Worm (Caenorhabditis elegans): Measurements from ENCODE around the gene hst-6.

Gene hst-6

DNA sequence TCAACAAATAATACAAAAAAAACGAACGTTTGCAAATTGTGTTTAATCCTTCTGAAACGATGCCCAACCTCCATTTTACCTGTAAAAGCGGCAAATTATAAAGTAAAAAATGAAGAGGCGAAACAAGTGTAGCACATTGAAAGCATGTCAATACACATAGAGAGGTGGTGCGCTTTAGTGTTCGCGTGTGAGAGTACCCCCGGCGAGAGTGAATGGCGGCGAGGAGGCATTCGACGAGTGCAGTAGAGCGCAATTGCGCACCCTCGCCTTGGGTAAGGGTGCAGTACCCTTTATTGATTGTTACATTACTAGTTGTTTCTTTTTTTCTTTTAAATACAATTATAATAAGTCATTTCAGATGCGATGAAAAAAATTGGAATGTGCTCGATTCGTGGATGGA is at the start of gene hst-6:
Gene hst-6 (plus strand): TSS at position 353 of the 400 bp plus-strand sequence.
- TF ChIP-seq lin-39 (tag; optimal IDR thresholded peaks at IDR 0.05) (no peak), tra-1 (GFP tag; IDR thresholded peaks at IDR 0.05) (0 out of 2 replicates have a peak, but pooled peaks have one; percentile 42), zip-2 (tag; optimal IDR thresholded peaks at IDR 0.05) (peak; percentile 21), nhr-6 (tag; optimal IDR thresholded peaks at IDR 0.05) (peak; percentile 30), F49E8.2 (tag; optimal IDR thresholded peaks at IDR 0.05; ENCODE audit: borderline replicate concordance) (no peak), madf-5 (GFP tag; IDR thresholded peaks at IDR 0.05) (0 out of 4 replicates have a peak, but pooled peaks of 1 of the 2 experiments have one; percentile 45), nhr-11 (tag; optimal IDR thresholded peaks at IDR 0.05) (no peak), lir-3 (tag; optimal IDR thresholded peaks at IDR 0.05) (no peak), mep-1 (tag; optimal IDR thresholded peaks at IDR 0.05) (peak; percentile 86), ztf-11 (tag; optimal IDR thresholded peaks at IDR 0.05) (no peak), lin-15B (tag; optimal IDR thresholded peaks at IDR 0.05) (no peak), ceh-82 (tag; optimal IDR thresholded peaks at IDR 0.05) (no peak), lin-29 (GFP tag; IDR thresholded peaks at IDR 0.05) (no peak), cey-2 (tag; optimal IDR thresholded peaks at IDR 0.05; ENCODE audit: borderline replicate concordance, insufficient read depth) (no peak), nhr-111 (GFP tag; optimal IDR thresholded peaks at IDR 0.05) (no peak), dpl-1 (GFP tag; optimal IDR thresholded peaks at IDR 0.05) (peak; percentile 43), hif-1 (tag; optimal IDR thresholded peaks at IDR 0.05) (peak in 1 of 2 experiments; percentile 50), unc-62 (GFP tag; optimal IDR thresholded peaks at IDR 0.05 in 1 of 2) (peak in 1 of 2 experiments; percentile 98), unc-62 (tag; optimal IDR thresholded peaks at IDR 0.05) (no peak), snpc-4 (tag; optimal IDR thresholded peaks at IDR 0.05) (no peak), attf-4 (tag; optimal IDR thresholded peaks at IDR 0.05) (no peak), ceh-32 (tag; optimal IDR thresholded peaks at IDR 0.05; ENCODE audit: poor library complexity) (no peak), nhr-237 (tag; optimal IDR thresholded peaks at IDR 0.05) (no peak), hlh-30 (tag; optimal IDR thresholded peaks at IDR 0.05; ENCODE audit: insufficient read depth) (peak; percentile 53), mes-2 (tag; optimal IDR thresholded peaks at IDR 0.05; ENCODE audit: poor library complexity, severe bottlenecking) (peak; percentile 82), ceh-44 (GFP tag; IDR thresholded peaks at IDR 0.05) (no peak), ces-1 (GFP tag; optimal IDR thresholded peaks at IDR 0.05) (no peak), aha-1 (tag) (peak; percentile 91), zfp-2 (tag; optimal IDR thresholded peaks at IDR 0.05) (no peak), set-16 (GFP tag; IDR thresholded peaks at IDR 0.05) (no peak), tag-97 (GFP tag; IDR thresholded peaks at IDR 0.05) (no peak), D1046.2 (GFP tag; IDR thresholded peaks at IDR 0.05) (no peak), Y75B8A.6 (GFP tag; IDR thresholded peaks at IDR 0.05) (no peak), nhr-41 (GFP tag; IDR thresholded peaks at IDR 0.05) (no peak), nhr-102 (tag; optimal IDR thresholded peaks at IDR 0.05) (peak; percentile 47), F26F4.8 (GFP tag; conservative IDR thresholded peaks at IDR 0.05) (no peak), nhr-48 (tag; optimal IDR thresholded peaks at IDR 0.05) (no peak), nhr-77 (tag; optimal IDR thresholded peaks at IDR 0.05) (peak; percentile 10), hmg-1.1 (GFP tag; IDR thresholded peaks at IDR 0.05) (peak; percentile 78), T20F7.1 (GFP tag; optimal IDR thresholded peaks at IDR 0.05) (peak; percentile 79), ceh-28 (tag; optimal IDR thresholded peaks at IDR 0.05) (peak; percentile 22), saeg-2 (GFP tag; IDR thresholded peaks at IDR 0.05) (peak; percentile 61; the same call in 1 of the 2 replicates), nhr-42 (GFP tag; IDR thresholded peaks at IDR 0.05) (no peak), Y5F2A.4 (GFP tag; optimal IDR thresholded peaks at IDR 0.05) (no peak), lin-1 (GFP tag; IDR thresholded peaks at IDR 0.05) (0 out of 2 replicates have a peak, but pooled peaks have one; percentile 20), ama-1 (optimal IDR thresholded peaks at IDR 0.05) (no peak), ZK337.2 (GFP tag; IDR thresholded peaks at IDR 0.05) (no peak), arid-1 (GFP tag; conservative IDR thresholded peaks at IDR 0.05) (no peak), mdl-1 (tag; optimal IDR thresholded peaks at IDR 0.05) (peak in 1 of 2 experiments; percentile 50), dmd-9 (GFP tag; IDR thresholded peaks at IDR 0.05) (no peak), daf-19 (GFP tag; conservative IDR thresholded peaks at IDR 0.05) (no peak), rbr-2 (tag; optimal IDR thresholded peaks at IDR 0.05) (peak; percentile 75)

Data from whole organism, L4 larva.